Worm (Caenorhabditis elegans): Measurements from ENCODE around the gene grd-12.

The grd-12 gene

DNA sequence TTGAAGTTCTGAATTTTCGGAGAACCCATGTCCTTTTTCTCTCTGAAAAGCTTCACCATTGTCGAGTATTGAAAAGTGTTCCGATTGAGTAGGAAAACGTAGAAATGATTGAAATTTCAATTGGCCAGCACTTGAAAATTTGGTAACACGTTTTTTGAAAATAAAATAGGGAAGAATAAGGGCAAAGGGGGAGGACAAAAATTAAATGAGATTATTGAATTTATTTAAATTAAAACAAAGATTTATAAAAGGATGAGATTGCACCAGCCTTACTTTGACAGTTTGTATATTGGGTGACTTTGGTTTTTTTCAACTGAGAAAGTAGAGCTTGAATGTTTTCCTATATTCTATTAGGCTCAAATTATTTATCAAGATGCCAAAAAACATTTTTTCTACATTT, 35.9 kb downstream of the grd-12 start, which contains the start of gene obr-2:
obr-2 (minus strand) TSS at position 101 of the 400 bp plus-strand sequence.
- TF ChIP-seq ets-7 (tag; optimal IDR thresholded peaks at IDR 0.05) (no peak), flt-1 (GFP tag; IDR thresholded peaks at IDR 0.05) (no peak), hmbx-1 (tag; optimal IDR thresholded peaks at IDR 0.05) (no peak), tbx-11 (GFP tag; IDR thresholded peaks at IDR 0.05) (no peak)

DNA sequence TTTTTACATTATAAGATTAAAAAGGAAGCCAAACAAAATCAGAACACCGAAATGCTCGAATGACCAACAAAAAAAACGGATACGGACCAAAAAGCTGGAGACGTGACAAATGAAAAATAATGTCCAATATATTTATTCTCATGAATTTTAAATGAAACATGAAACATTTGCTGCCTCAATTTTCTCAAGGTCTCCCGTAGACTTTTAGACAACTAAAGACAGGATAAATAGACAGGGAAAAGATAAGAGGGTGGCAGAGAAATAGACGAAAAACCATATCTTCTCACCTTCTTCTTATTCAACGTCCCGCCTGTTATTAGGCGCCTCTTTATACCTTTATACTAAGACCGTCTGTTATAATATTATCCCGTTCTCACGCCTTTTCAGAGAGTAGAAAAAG, 37.5 kb downstream of the grd-12 start:
- TF ChIP-seq tra-4 (tag; optimal IDR thresholded peaks at IDR 0.05) (no peak), pes-1 (GFP tag; IDR thresholded peaks at IDR 0.05) (no peak), hmg-4 (GFP tag; optimal IDR thresholded peaks at IDR 0.05) (no peak), hmbx-1 (tag; optimal IDR thresholded peaks at IDR 0.05) (no peak), tbx-11 (GFP tag; IDR thresholded peaks at IDR 0.05) (no peak), hnd-1 (tag; optimal IDR thresholded peaks at IDR 0.05) (no peak), scrt-1 (GFP tag; IDR thresholded peaks at IDR 0.05) (no peak), sea-1 (GFP tag; conservative IDR thresholded peaks at IDR 0.05) (no peak)

DNA sequence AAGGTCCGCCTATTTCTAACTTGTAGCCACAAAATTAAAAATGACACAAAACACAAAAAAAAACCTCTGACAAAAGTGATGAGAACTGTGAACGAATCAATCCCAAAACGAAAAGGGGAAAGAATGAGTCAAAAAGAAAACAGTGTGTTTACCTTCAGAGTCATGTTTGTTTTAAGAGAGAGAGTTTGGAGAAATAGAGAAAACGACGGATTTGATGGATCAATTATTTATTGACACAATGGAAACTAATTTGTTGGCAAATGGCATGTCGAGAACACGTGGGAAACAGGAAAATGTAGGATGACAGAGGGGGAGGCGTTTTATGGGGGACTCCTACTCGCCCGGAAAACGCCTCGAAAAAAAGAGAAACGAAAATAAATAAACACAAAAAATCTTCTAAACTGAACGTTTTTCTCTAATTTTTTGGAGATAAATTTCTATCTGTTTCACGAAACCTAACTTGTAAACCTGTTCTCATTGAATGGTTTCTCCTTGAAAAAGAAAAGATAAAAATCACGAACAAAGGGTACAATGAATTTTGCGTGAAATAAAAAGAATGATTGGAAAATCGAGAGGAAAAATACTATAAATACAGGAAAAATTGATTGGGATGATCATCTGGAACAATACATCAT, 38.6 kb downstream of the grd-12 start:
- no peak for TF ChIP-seq flt-1 (GFP tag; IDR thresholded peaks at IDR 0.05)

DNA sequence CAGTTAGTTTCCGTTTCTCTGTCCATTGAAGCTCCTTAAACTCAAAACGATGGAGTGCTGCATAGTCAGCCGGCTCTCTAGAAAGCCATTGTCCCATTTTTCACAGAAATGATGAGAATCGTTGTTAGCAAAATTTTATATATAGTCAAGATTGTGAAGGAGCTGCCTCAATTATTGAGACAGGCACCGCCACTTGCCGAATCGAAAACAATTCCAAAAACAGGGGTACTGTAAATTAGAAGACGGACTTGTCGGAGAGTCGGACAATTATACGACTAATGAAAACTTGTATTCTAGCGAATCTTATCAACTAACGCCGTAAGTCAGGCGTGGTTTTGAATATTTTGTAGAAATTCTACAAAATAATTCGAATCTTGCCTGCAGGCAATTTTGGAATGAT, 41.9 kb downstream of the grd-12 start, which contains the start of gene F14H8.2:
F14H8.2 (minus strand) TSS at position 101 of the 400 bp plus-strand sequence.
- TF ChIP-seq tbx-11 (GFP tag; IDR thresholded peaks at IDR 0.05) (no peak), ama-1 (optimal IDR thresholded peaks at IDR 0.05) (no peak)

DNA sequence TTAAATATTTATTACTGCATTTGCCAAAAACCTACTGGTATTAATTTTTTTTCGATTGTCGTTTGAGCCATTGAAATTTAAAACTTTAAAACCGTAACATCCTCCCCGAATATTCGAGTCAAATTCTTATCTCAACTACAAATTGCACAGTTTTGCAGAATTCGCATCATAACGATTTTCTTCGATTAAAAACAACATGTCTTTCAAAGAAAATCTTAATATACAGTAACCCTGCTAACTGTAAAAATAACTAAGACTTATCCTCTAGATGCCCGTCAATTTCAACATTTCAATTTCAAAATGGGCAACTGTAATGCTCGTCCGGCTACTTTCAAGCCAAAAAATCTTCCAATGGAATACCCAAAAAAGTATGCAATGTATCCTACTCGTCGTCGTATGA, 42.4 kb downstream of the grd-12 start, which contains the start of gene F14H8.5:
F14H8.5 (plus strand) TSS at position 301 of the 400 bp plus-strand sequence.
- TF ChIP-seq ceh-13 (GFP tag; optimal IDR thresholded peaks at IDR 0.05) (no peak), tbx-37 (GFP tag; conservative IDR thresholded peaks at IDR 0.05) (no peak), ama-1 (optimal IDR thresholded peaks at IDR 0.05) (no peak), ets-7 (tag; optimal IDR thresholded peaks at IDR 0.05) (no peak), B0310.2 (tag; optimal IDR thresholded peaks at IDR 0.05) (no peak), tra-4 (tag; optimal IDR thresholded peaks at IDR 0.05) (no peak), pes-1 (GFP tag; IDR thresholded peaks at IDR 0.05) (no peak), scrt-1 (GFP tag; IDR thresholded peaks at IDR 0.05) (no peak)

DNA sequence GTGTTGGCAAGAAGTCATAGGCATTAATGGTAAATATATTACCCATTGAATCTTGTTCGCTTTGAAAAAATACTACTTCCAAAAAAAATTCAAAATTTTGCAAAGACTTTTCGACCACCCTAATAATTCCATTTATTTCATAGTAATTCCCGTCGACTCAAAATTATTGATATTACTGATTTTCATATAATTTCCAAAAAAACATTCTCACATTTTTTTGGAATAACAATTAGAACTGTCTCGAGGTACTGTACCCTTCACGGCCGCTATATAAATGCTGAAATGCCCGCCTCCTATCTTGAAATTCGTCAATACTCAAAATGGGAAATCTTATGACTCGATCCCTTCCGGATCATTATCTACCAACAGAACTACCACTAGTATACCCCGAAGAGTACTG, 45.2 kb downstream of the grd-12 start, which contains the start of gene F14H8.4:
F14H8.4 (plus strand) TSS at position 301 of the 400 bp plus-strand sequence.
- TF ChIP-seq tra-4 (tag; optimal IDR thresholded peaks at IDR 0.05) (no peak), hnd-1 (tag; optimal IDR thresholded peaks at IDR 0.05) (no peak), flt-1 (GFP tag; IDR thresholded peaks at IDR 0.05) (no peak), ceh-13 (GFP tag; optimal IDR thresholded peaks at IDR 0.05) (no peak), sea-1 (GFP tag; conservative IDR thresholded peaks at IDR 0.05) (no peak), B0310.2 (tag; optimal IDR thresholded peaks at IDR 0.05) (no peak), aly-1 (tag; optimal IDR thresholded peaks at IDR 0.05) (no peak), tbx-11 (GFP tag; IDR thresholded peaks at IDR 0.05) (no peak), ama-1 (optimal IDR thresholded peaks at IDR 0.05) (no peak), scrt-1 (GFP tag; IDR thresholded peaks at IDR 0.05) (no peak)

DNA sequence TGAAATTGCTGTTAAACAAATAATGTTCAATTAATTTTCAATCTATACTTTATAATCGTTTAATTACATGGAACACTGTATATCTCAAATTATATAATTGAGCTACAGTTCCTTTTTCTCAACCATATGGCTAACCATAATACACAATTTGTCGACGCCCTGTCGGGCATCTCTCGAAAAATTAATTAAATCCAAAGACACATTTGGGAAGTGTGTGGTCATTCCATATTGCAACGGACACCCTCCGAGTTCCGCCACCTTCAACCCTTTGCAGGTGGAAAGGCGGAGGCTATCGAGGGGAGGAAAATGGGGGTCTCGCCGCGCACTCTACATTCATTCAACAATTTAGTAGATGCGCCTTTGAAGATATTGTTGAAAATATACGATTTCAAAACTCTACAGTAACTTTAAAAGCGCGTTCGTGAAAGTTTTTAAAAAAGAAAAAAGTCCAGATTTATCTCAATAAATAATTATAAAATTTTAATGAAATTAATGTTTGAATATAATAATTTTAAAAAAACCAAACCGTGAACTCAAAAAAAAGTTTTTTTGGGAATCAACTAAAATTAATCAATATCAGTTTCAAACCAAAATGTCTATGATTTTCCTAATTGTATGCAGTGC, 50.7 kb downstream of the grd-12 start, which contains the start of gene F14H8.8:
F14H8.8 (plus strand) TSS at position 574 of the 624 bp plus-strand sequence.
- TF ChIP-seq F13C5.2 (tag; optimal IDR thresholded peaks at IDR 0.05), result no peak
- TF ChIP-seq hmg-4 (GFP tag; optimal IDR thresholded peaks at IDR 0.05), result peak; percentile 12
- no peak for TF ChIP-seq hnd-1 (tag; optimal IDR thresholded peaks at IDR 0.05)
- TF ChIP-seq ceh-36 (tag; optimal IDR thresholded peaks at IDR 0.05), result peak; percentile 2
